ENCODE assay signal across 1 fruit fly cellular context in genomic region chr3R:10574527-10574926, dm6.
TF ChIP-seq lines count a peak whose summit lies in the region.

No protein-coding gene starts in this region.

TF ChIP-seq in whole organism, prepupa, 60 proteins besides CTCF, POLR2A, EP300 and RAD21 (continued from another document):
- TF ChIP-seq CG3919 (GFP tag; optimal IDR thresholded peaks at IDR 0.05; lab: Kevin White, UChicago) (peak; percentile 3), Sox102F (GFP tag; optimal IDR thresholded peaks at IDR 0.05; lab: Kevin White, UChicago) (peak; percentile 12), acj6 (GFP tag; optimal IDR thresholded peaks at IDR 0.05; lab: Kevin White, UChicago) (no peak), topi (GFP tag; optimal IDR thresholded peaks at IDR 0.05; lab: Kevin White, UChicago) (peak; percentile 37), Ets21C (GFP tag; optimal IDR thresholded peaks at IDR 0.05; lab: Kevin White, UChicago) (no peak), Eip78C (GFP tag; lab: Kevin White, UChicago) (peak; percentile 82), fkh (GFP tag; optimal IDR thresholded peaks at IDR 0.05; lab: Kevin White, UChicago) (no peak), esn (GFP tag; optimal IDR thresholded peaks at IDR 0.05; lab: Kevin White, UChicago) (peak; percentile 25), Met (GFP tag; optimal IDR thresholded peaks at IDR 0.05; lab: Kevin White, UChicago) (no peak), CG6808 (GFP tag; optimal IDR thresholded peaks at IDR 0.05; lab: Kevin White, UChicago) (no peak), CG10669 (GFP tag; optimal IDR thresholded peaks at IDR 0.05; lab: Kevin White, UChicago) (peak; percentile 16), CG11762 (GFP tag; optimal IDR thresholded peaks at IDR 0.05; lab: Kevin White, UChicago; ENCODE audit: insufficient read depth) (no peak), CG4318 (GFP tag; optimal IDR thresholded peaks at IDR 0.05; lab: Kevin White, UChicago) (no peak), salr (GFP tag; optimal IDR thresholded peaks at IDR 0.05; lab: Kevin White, UChicago) (no peak), Sox15 (GFP tag; optimal IDR thresholded peaks at IDR 0.05; lab: Kevin White, UChicago) (no peak), CG11902 (GFP tag; optimal IDR thresholded peaks at IDR 0.05; lab: Kevin White, UChicago) (no peak), CG7368 (GFP tag; optimal IDR thresholded peaks at IDR 0.05; lab: Kevin White, UChicago) (no peak), Eip75B (GFP tag; optimal IDR thresholded peaks at IDR 0.05; lab: Kevin White, UChicago) (peak; percentile 30), achi (GFP tag; optimal IDR thresholded peaks at IDR 0.05; lab: Kevin White, UChicago) (no peak), CG32006 (GFP tag; optimal IDR thresholded peaks at IDR 0.05; lab: Kevin White, UChicago) (no peak), cyc (GFP tag; optimal IDR thresholded peaks at IDR 0.05; lab: Kevin White, UChicago) (peak; percentile 18), CG8319 (GFP tag; optimal IDR thresholded peaks at IDR 0.05; lab: Kevin White, UChicago) (no peak), dac (GFP tag; optimal IDR thresholded peaks at IDR 0.05; lab: Kevin White, UChicago) (no peak), fd85E (GFP tag; optimal IDR thresholded peaks at IDR 0.05; lab: Kevin White, UChicago) (no peak), Eip93F (GFP tag; optimal IDR thresholded peaks at IDR 0.05; lab: Kevin White, UChicago) (no peak), fd59A (GFP tag; optimal IDR thresholded peaks at IDR 0.05; lab: Kevin White, UChicago) (no peak), CG10631 (GFP tag; optimal IDR thresholded peaks at IDR 0.05; lab: Kevin White, UChicago) (peak; percentile 21), lz (GFP tag; optimal IDR thresholded peaks at IDR 0.05; lab: Kevin White, UChicago) (no peak)
